Worm (Caenorhabditis elegans): ENCODE results near the gene hil-3.
A peak's percentile ranks its signal among the peaks of the same experiment; 100 is the strongest.

The hil-3 gene

DNA sequence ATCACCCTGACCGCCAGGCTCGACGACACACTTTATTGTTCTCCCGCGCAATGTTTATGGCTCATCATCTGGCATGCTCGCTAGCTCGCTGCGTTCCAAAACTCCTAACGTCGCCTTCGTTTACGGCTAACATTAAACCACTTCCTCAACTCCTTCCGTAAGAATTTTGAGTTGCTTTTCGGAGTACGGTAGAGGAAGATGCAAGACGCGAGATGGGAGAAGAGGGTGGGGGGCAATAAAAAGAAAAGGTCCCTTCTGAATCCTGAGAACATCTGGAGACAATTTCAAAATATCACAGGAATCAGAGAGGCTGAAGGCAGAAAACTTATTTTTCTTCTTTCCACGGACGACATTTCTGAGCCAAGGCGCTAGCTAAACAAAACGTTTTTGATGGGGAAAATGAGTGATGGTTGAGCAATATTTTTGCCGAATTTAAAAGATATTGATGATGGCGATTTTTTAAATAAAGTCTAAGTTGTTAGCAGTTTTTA is 41.1 kb upstream of the hil-3 start:
- TF ChIP-seq lin-13 (GFP tag; optimal IDR thresholded peaks at IDR 0.05): no peak

DNA sequence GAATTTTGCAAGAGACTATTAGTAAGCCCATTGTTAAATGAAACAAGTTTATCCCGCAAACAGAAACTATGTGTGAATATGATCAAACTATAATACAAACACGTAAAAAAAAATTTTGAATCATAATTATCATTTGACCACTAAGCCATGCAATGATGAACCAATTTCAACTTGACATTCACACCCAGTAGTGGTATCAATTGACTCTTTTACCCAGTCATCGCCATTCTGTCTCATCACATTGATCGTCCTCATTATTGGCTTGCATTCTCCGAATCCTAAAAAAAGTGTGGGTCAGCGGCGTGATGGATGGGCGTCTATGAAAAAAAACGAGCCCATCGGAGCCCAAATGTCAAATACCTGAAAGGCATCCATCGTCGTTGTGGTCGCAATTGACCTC is 38.7 kb upstream of the hil-3 start:
- no peak for TF ChIP-seq mab-5 (tag; optimal IDR thresholded peaks at IDR 0.05)
- TF ChIP-seq nhr-129 (tag; optimal IDR thresholded peaks at IDR 0.05): no peak
- TF ChIP-seq lsy-2 (tag; optimal IDR thresholded peaks at IDR 0.05): no peak
- TF ChIP-seq snpc-4 (tag; optimal IDR thresholded peaks at IDR 0.05): no peak
- no peak for TF ChIP-seq aly-2 (tag; optimal IDR thresholded peaks at IDR 0.05)
- TF ChIP-seq lin-11 (tag; optimal IDR thresholded peaks at IDR 0.05): no peak
- no peak for TF ChIP-seq R02D3.7 (tag; optimal IDR thresholded peaks at IDR 0.05)
- no peak for TF ChIP-seq nhr-21 (tag; optimal IDR thresholded peaks at IDR 0.05)
- no peak for TF ChIP-seq Y55F3AM.14 (GFP tag; optimal IDR thresholded peaks at IDR 0.05)

DNA sequence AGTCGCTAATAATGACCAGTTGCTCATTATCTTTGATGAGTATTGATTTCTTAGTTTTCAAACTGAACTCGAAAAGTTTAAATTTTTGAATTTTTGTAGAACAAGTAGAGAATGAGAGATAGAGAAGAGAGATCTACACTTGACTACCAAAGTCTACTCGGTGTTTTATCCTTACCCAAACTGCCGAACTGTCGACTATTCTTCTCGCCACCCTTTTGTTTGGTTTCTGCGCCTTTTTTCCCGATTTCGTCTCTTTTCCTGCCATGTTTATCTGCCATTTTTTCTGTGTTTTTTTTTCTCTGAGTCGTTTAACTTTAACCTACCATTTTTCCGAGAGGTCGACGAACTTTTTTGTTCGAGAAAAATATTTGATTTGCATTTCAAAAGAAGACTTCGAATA is 35.8 kb upstream of the hil-3 start, which contains the start of gene C02B8.12:
Gene C02B8.12, minus strand, starts transcription at position 175 of the 400 bp plus-strand sequence.
- TF ChIP-seq ztf-1 (GFP tag; conservative IDR thresholded peaks at IDR 0.05) (no peak), lsy-2 (tag; optimal IDR thresholded peaks at IDR 0.05) (no peak), nhr-77 (tag; optimal IDR thresholded peaks at IDR 0.05) (no peak)

DNA sequence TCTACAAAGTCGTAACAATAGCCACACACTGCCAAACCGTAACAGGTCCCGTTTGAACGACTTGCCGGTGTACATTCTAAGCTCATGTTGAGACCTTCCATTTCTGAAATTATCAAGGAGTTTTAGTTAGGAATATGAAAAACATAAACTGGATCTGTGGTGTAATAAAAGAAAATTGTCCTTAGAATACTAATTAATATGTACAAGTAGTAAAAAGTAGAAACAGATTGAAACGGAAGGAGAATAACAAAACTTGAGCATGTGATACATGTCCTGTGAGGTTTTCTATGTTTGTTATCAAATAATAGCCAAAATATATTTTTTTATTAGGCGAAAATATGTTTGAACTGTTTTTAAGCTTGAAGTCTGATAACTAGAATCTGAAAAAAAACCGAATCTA is 29.4 kb upstream of the hil-3 start, which contains the start of gene frpr-1:
Gene frpr-1, minus strand, starts transcription at position 101 of the 400 bp plus-strand sequence.
- no peak for TF ChIP-seq skn-1 (tag; optimal IDR thresholded peaks at IDR 0.05)
- no peak for TF ChIP-seq nhr-129 (tag; optimal IDR thresholded peaks at IDR 0.05)
- TF ChIP-seq peb-1 (tag; optimal IDR thresholded peaks at IDR 0.05): no peak
- TF ChIP-seq lsy-2 (tag; optimal IDR thresholded peaks at IDR 0.05): no peak
- TF ChIP-seq C34F6.9 (tag; optimal IDR thresholded peaks at IDR 0.05): no peak
- TF ChIP-seq lin-11 (tag; optimal IDR thresholded peaks at IDR 0.05): no peak
- TF ChIP-seq elt-3 (tag; optimal IDR thresholded peaks at IDR 0.05): no peak
- no peak for TF ChIP-seq alr-1 (tag; optimal IDR thresholded peaks at IDR 0.05)
- TF ChIP-seq nhr-237 (tag; optimal IDR thresholded peaks at IDR 0.05): no peak
- no peak for TF ChIP-seq crh-2 (tag; optimal IDR thresholded peaks at IDR 0.05)
- no peak for TF ChIP-seq aly-2 (tag; optimal IDR thresholded peaks at IDR 0.05)
- no peak for TF ChIP-seq nhr-11 (tag; optimal IDR thresholded peaks at IDR 0.05)
- TF ChIP-seq Y55F3AM.14 (GFP tag; optimal IDR thresholded peaks at IDR 0.05): no peak
- TF ChIP-seq elt-1 (tag; optimal IDR thresholded peaks at IDR 0.05): no peak
- TF ChIP-seq sma-3 (GFP tag; optimal IDR thresholded peaks at IDR 0.05): no peak
- no peak for TF ChIP-seq sma-9 (GFP tag; optimal IDR thresholded peaks at IDR 0.05)
- no peak for TF ChIP-seq sma-9 (tag; optimal IDR thresholded peaks at IDR 0.05)
- TF ChIP-seq nhr-77 (tag; optimal IDR thresholded peaks at IDR 0.05): no peak

DNA sequence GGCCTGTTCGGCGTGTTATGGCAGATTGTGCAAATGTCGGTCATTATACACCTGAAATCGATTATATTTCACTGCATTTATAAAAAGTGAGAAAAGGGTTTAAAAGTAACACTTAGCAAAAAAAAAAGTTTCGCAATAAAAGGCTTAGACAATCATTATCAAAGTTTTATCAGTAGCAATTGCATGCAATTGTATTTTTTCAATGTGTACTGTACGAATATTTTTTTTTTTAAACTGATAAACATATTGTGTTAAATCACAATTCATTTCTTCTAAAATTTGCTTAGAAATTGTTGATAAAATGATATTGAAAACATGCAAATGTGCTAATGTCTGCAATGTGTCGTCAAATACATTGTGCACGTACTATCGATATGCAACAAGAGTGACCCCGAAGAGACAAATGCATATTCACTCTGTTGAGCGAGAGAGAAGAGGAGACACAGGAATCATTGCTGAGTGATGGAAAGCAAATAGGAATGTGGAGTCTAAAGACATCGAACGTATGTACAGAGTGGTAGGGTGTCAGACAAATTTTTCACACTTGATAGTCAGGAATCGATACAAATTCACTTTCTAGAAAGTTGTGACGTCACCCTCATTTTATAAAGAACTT is 22.6 kb upstream of the hil-3 start, which contains the start of gene C02B8.6:
Gene C02B8.6, minus strand, starts transcription at position 51 of the 616 bp plus-strand sequence.
- no peak for TF ChIP-seq egl-27 (tag; optimal IDR thresholded peaks at IDR 0.05)
- no peak for TF ChIP-seq snpc-4 (tag; optimal IDR thresholded peaks at IDR 0.05)
- TF ChIP-seq sem-4 (tag; optimal IDR thresholded peaks at IDR 0.05): no peak
- TF ChIP-seq nhr-10 (tag; optimal IDR thresholded peaks at IDR 0.05): no peak
- TF ChIP-seq elt-1 (tag; optimal IDR thresholded peaks at IDR 0.05): no peak
- no peak for TF ChIP-seq skn-1 (tag; optimal IDR thresholded peaks at IDR 0.05)
- no peak for TF ChIP-seq nhr-23 (tag; optimal IDR thresholded peaks at IDR 0.05)
- no peak for TF ChIP-seq sma-3 (GFP tag; optimal IDR thresholded peaks at IDR 0.05)
- no peak for TF ChIP-seq aly-2 (tag; optimal IDR thresholded peaks at IDR 0.05)
- TF ChIP-seq unc-39 (tag; optimal IDR thresholded peaks at IDR 0.05): no peak
- TF ChIP-seq nhr-21 (tag; optimal IDR thresholded peaks at IDR 0.05): no peak
- no peak for TF ChIP-seq mbf-1 (tag; optimal IDR thresholded peaks at IDR 0.05)
- TF ChIP-seq lsy-2 (tag; optimal IDR thresholded peaks at IDR 0.05): no peak
- TF ChIP-seq ZK546.5 (tag; optimal IDR thresholded peaks at IDR 0.05): no peak
- no peak for TF ChIP-seq nhr-237 (tag; optimal IDR thresholded peaks at IDR 0.05)
- no peak for TF ChIP-seq lin-11 (tag; optimal IDR thresholded peaks at IDR 0.05)
- no peak for TF ChIP-seq unc-62 (GFP tag; optimal IDR thresholded peaks at IDR 0.05)
- no peak for TF ChIP-seq ceh-16 (tag; optimal IDR thresholded peaks at IDR 0.05)
- TF ChIP-seq fos-1 (tag; optimal IDR thresholded peaks at IDR 0.05): peak; percentile 86
- TF ChIP-seq C34F6.9 (tag; optimal IDR thresholded peaks at IDR 0.05): peak; percentile 59
- TF ChIP-seq mdl-1 (tag; optimal IDR thresholded peaks at IDR 0.05): no peak
- no peak for TF ChIP-seq ztf-1 (GFP tag; conservative IDR thresholded peaks at IDR 0.05)
- no peak for TF ChIP-seq ceh-82 (tag; optimal IDR thresholded peaks at IDR 0.05)
- peak; percentile 39 for TF ChIP-seq F13H6.1 (tag; optimal IDR thresholded peaks at IDR 0.05)
- no peak for TF ChIP-seq ztf-11 (tag; optimal IDR thresholded peaks at IDR 0.05)
- TF ChIP-seq nhr-12 (tag; optimal IDR thresholded peaks at IDR 0.05): no peak
- no peak for TF ChIP-seq alr-1 (tag; optimal IDR thresholded peaks at IDR 0.05)
- no peak for TF ChIP-seq zag-1 (tag; optimal IDR thresholded peaks at IDR 0.05)
- no peak for TF ChIP-seq nhr-6 (tag; optimal IDR thresholded peaks at IDR 0.05)
- TF ChIP-seq lin-39 (tag; optimal IDR thresholded peaks at IDR 0.05): no peak
- no peak for TF ChIP-seq blmp-1 (tag; optimal IDR thresholded peaks at IDR 0.05; ENCODE audit: insufficient read depth)
- no peak for TF ChIP-seq sma-9 (GFP tag; optimal IDR thresholded peaks at IDR 0.05)
- TF ChIP-seq sma-9 (tag; optimal IDR thresholded peaks at IDR 0.05): no peak
- no peak for TF ChIP-seq dmd-4 (tag; optimal IDR thresholded peaks at IDR 0.05)
- no peak for TF ChIP-seq nhr-11 (tag; optimal IDR thresholded peaks at IDR 0.05)
